Worm (Caenorhabditis elegans): Measurements from ENCODE around the gene aexr-2.

- TF ChIP-seq W03F9.2 (tag; optimal IDR thresholded peaks at IDR 0.05) (no peak), dao-5 (tag; optimal IDR thresholded peaks at IDR 0.05) (no peak), him-1 (tag; optimal IDR thresholded peaks at IDR 0.05) (no peak)
Measured at ce11 chrX:6625275-6625674, 6.1 kb downstream of the aexr-2 start.
